Worm (Caenorhabditis elegans) whole organism, mixed stage, embryonic: ENCODE results near the gene K01D12.8.
A peak's percentile ranks its signal among the peaks of the same experiment; 100 is the strongest.

Source experiments
- M03D4.4 ChIP-seq: sonication (generic microtip); optimal IDR thresholded peaks from 2 replicates; lab custom pipeline; 2017; ENCODE audit warnings: mild to moderate bottlenecking, missing genetic modification characterization, missing compliant biosample characterization
- bed-3 ChIP-seq: fragments of 200-800 bp; sonication (Bioruptor generic); optimal IDR thresholded peaks from 3 replicates; lab custom pipeline; 2018; ENCODE audit warnings: mild to moderate bottlenecking, missing genetic modification characterization, moderate library complexity, missing compliant biosample characterization
- blmp-1 ChIP-seq: fragments of 150-350 bp; optimal IDR thresholded peaks from 2 replicates; lab custom pipeline; 2014; ENCODE audit warnings: missing biosample characterization, missing genetic modification characterization
- ceh-43 ChIP-seq: fragments of 200-800 bp; sonication (Bioruptor generic); optimal IDR thresholded peaks from 2 replicates; lab custom pipeline; 2018; ENCODE audit warnings: mild to moderate bottlenecking, missing genetic modification characterization, moderate library complexity, missing compliant biosample characterization
- ceh-83 ChIP-seq: fragments of 200-800 bp; sonication (Bioruptor generic); optimal IDR thresholded peaks from 2 replicates; lab custom pipeline; 2018; ENCODE audit warnings: mild to moderate bottlenecking, missing genetic modification characterization, missing compliant biosample characterization
- ces-1 ChIP-seq: fragments of 150-350 bp; optimal IDR thresholded peaks from 2 replicates; lab custom pipeline; 2014; ENCODE audit warnings: missing biosample characterization, missing genetic modification reagents, missing genetic modification characterization
- cnd-1 ChIP-seq: fragments of 200-800 bp; sonication (Bioruptor generic); optimal IDR thresholded peaks from 2 replicates; lab custom pipeline; 2018; ENCODE audit warnings: mild to moderate bottlenecking, missing genetic modification characterization, missing compliant biosample characterization
- drap-1 ChIP-seq: fragments of 200-800 bp; sonication (Bioruptor generic); optimal IDR thresholded peaks from 3 replicates; lab custom pipeline; 2018; ENCODE audit warnings: mild to moderate bottlenecking, missing genetic modification characterization, missing compliant biosample characterization
- elt-1 ChIP-seq: sonication (generic microtip); optimal IDR thresholded peaks from 2 replicates; lab custom pipeline; 2017; ENCODE audit warnings: missing genetic modification characterization, mild to moderate bottlenecking, missing compliant biosample characterization, antibody characterized with exemption, moderate library complexity, borderline replicate concordance; ENCODE audit not compliant: insufficient read depth
- elt-3 ChIP-seq: fragments of 150-350 bp; optimal IDR thresholded peaks from 2 replicates; lab custom pipeline; 2014; ENCODE audit warnings: missing biosample characterization, missing genetic modification characterization
- flh-1 ChIP-seq: fragments of 200-800 bp; sonication (Bioruptor generic); optimal IDR thresholded peaks from 2 replicates; lab custom pipeline; 2018; ENCODE audit warnings: mild to moderate bottlenecking, missing genetic modification characterization, moderate library complexity, missing compliant biosample characterization
- hlh-1 ChIP-seq: fragments of 150-350 bp; optimal IDR thresholded peaks from 2 replicates; lab custom pipeline; 2014; ENCODE audit warnings: missing biosample characterization, missing genetic modification reagents, missing genetic modification characterization
- lin-13 ChIP-seq: fragments of 150-350 bp; optimal IDR thresholded peaks from 2 replicates; lab custom pipeline; 2014; ENCODE audit warnings: missing biosample characterization, missing genetic modification characterization
- lin-32 ChIP-seq: fragments of 200-800 bp; sonication (Bioruptor generic); optimal IDR thresholded peaks from 2 replicates; lab custom pipeline; 2018; ENCODE audit warnings: mild to moderate bottlenecking, missing genetic modification characterization, missing compliant biosample characterization
- lsy-2 ChIP-seq: fragments of 150-350 bp; optimal IDR thresholded peaks from 2 replicates; lab custom pipeline; 2014; ENCODE audit warnings: missing biosample characterization, missing genetic modification characterization
- mab-5 ChIP-seq: fragments of 150-350 bp; optimal IDR thresholded peaks from 2 replicates; lab custom pipeline; 2014; ENCODE audit warnings: missing biosample characterization, missing genetic modification characterization
- mep-1 ChIP-seq: fragments of 150-350 bp; optimal IDR thresholded peaks from 2 replicates; lab custom pipeline; 2017; ENCODE audit warnings: missing biosample characterization, missing genetic modification reagents, missing genetic modification characterization, inconsistent platforms
- mls-2 ChIP-seq: sonication (generic microtip); optimal IDR thresholded peaks from 2 replicates; lab custom pipeline; 2016; ENCODE audit warnings: mild to moderate bottlenecking, missing genetic modification characterization, moderate library complexity, missing compliant biosample characterization
- nhr-12 ChIP-seq: fragments of 150-350 bp; optimal IDR thresholded peaks from 2 replicates; lab custom pipeline; 2014; ENCODE audit warnings: missing biosample characterization, missing genetic modification characterization
- nhr-2 ChIP-seq: fragments of 150-350 bp; optimal IDR thresholded peaks from 2 replicates; lab custom pipeline; 2014; ENCODE audit warnings: missing biosample characterization, missing genetic modification characterization
- nhr-237 ChIP-seq: fragments of 150-350 bp; optimal IDR thresholded peaks from 2 replicates; lab custom pipeline; 2014; ENCODE audit warnings: missing biosample characterization, missing genetic modification characterization
- nhr-28 ChIP-seq: fragments of 150-350 bp; optimal IDR thresholded peaks from 2 replicates; lab custom pipeline; 2014; ENCODE audit warnings: missing biosample characterization, missing genetic modification characterization
- nhr-76 ChIP-seq: sonication (generic microtip); optimal IDR thresholded peaks from 2 replicates; lab custom pipeline; 2017; ENCODE audit warnings: missing biosample characterization, missing genetic modification characterization
- pha-4 ChIP-seq: fragments of 150-350 bp; optimal IDR thresholded peaks from 2 replicates; lab custom pipeline; 2018; ENCODE audit warnings: missing biosample characterization, missing genetic modification reagents, missing genetic modification characterization
- sem-2 ChIP-seq: fragments of 200-800 bp; sonication (Bioruptor generic); optimal IDR thresholded peaks from 2 replicates; lab custom pipeline; 2018; ENCODE audit warnings: mild to moderate bottlenecking, missing genetic modification characterization, missing compliant biosample characterization
- snpc-4 ChIP-seq: fragments of 150-350 bp; optimal IDR thresholded peaks from 2 replicates; lab custom pipeline; 2014; ENCODE audit warnings: missing biosample characterization, missing genetic modification characterization
- sptf-1 ChIP-seq: sonication (generic microtip); optimal IDR thresholded peaks from 2 replicates; lab custom pipeline; 2017; ENCODE audit warnings: mild to moderate bottlenecking, missing genetic modification characterization, moderate library complexity, missing compliant biosample characterization
- tbx-8 ChIP-seq: fragments of 200-800 bp; sonication (Bioruptor generic); optimal IDR thresholded peaks from 2 replicates; lab custom pipeline; 2018; ENCODE audit warnings: mild to moderate bottlenecking, missing genetic modification characterization, moderate library complexity, missing compliant biosample characterization
- unc-120 ChIP-seq: sonication (generic microtip); optimal IDR thresholded peaks from 2 replicates; lab custom pipeline; 2017; ENCODE audit warnings: missing genetic modification characterization, missing compliant biosample characterization; ENCODE audit not compliant: poor library complexity, severe bottlenecking
- unc-39 ChIP-seq: fragments of 150-350 bp; optimal IDR thresholded peaks from 2 replicates; lab custom pipeline; 2014; ENCODE audit warnings: missing biosample characterization, missing genetic modification characterization
- unc-62 ChIP-seq: fragments of 150-350 bp; optimal IDR thresholded peaks from 2 replicates; lab custom pipeline; 2014; ENCODE audit warnings: missing biosample characterization, missing genetic modification reagents, missing genetic modification characterization
- zip-8 ChIP-seq: fragments of 150-350 bp; optimal IDR thresholded peaks from 2 replicates; lab custom pipeline; 2014; ENCODE audit warnings: missing biosample characterization, missing genetic modification characterization
- ztf-11 ChIP-seq: fragments of 150-350 bp; optimal IDR thresholded peaks from 2 replicates; lab custom pipeline; 2014; ENCODE audit warnings: missing biosample characterization, missing genetic modification characterization

K01D12.8 gene

DNA sequence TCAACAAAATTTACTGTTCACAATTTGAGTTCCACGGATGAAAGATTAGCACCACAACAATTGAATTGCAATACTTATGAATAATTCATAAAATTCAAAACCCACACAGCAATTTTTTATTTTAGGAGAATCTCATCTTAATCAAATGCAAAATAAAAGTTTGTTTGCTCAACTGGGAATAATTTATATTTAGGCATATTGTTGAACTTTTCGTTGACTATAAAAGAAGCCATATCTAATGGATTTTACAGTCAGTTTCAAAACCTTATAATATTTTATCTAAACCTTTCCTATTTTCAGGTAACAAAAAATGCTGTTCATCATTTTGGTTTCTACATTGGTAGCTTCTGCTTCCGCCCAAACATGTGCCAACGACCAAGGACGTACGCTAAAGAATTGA is 15.8 kb downstream of the K01D12.8 start, which contains the start of gene C54D10.3:
C54D10.3 (plus strand) TSS at position 301 of the 400 bp plus-strand sequence.
- TF ChIP-seq nhr-76 (no peak), mls-2 (tag; lab: Kevin White, UChicago) (no peak), ceh-43 (no peak), nhr-28 (tag; lab: Kevin White, UChicago) (no peak), cnd-1 (tag; lab: Kevin White, UChicago) (no peak), mab-5 (tag; lab: Kevin White, UChicago) (no peak), tbx-8 (GFP tag; lab: Kevin White, UChicago) (no peak), elt-3 (tag; lab: Kevin White, UChicago) (no peak), nhr-237 (tag; lab: Kevin White, UChicago) (no peak), hlh-1 (tag; lab: Kevin White, UChicago) (no peak), sem-2 (GFP tag; lab: Kevin White, UChicago) (no peak), ceh-83 (GFP tag; lab: Kevin White, UChicago) (no peak), sptf-1 (tag; lab: Kevin White, UChicago) (no peak), nhr-2 (tag; lab: Kevin White, UChicago) (no peak), elt-1 (tag; lab: Kevin White, UChicago) (no peak), pha-4 (no peak), ztf-11 (tag; lab: Kevin White, UChicago) (no peak), blmp-1 (no peak), nhr-12 (tag; lab: Kevin White, UChicago) (no peak), zip-8 (tag; lab: Kevin White, UChicago) (no peak)

ce11 chrV:12420843-12421242 is 18.4 kb downstream of the K01D12.8 start, which contains the start of gene C54D10.4:
Gene C54D10.4 (minus strand): TSS chrV:12420943.
- TF ChIP-seq ceh-83 (GFP tag; lab: Kevin White, UChicago) (no peak), nhr-28 (tag; lab: Kevin White, UChicago) (no peak), unc-39 (no peak), ces-1 (GFP tag; lab: Kevin White, UChicago) (no peak)

DNA sequence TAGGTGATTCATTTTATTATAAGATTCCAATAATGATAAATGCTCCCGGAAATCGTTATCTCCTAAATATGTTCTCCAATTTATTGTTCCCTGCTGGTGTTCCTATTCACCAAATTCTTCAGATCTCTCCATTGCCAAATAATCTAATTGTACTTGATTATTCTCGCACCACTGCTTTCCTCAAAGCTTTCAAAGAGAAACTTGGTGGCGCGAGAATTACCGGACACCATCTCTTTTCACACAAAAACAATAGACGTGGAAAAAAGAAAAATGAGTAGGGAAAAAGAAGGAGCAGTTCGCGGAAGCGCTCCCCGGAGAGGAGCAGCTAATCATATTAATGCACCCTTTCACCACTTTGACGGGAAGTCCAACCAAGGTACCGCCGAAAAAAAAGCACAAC is 18.9 kb downstream of the K01D12.8 start:
- peak; percentile 74 for TF ChIP-seq ces-1 (GFP tag; lab: Kevin White, UChicago)
- TF ChIP-seq flh-1, result no peak

DNA sequence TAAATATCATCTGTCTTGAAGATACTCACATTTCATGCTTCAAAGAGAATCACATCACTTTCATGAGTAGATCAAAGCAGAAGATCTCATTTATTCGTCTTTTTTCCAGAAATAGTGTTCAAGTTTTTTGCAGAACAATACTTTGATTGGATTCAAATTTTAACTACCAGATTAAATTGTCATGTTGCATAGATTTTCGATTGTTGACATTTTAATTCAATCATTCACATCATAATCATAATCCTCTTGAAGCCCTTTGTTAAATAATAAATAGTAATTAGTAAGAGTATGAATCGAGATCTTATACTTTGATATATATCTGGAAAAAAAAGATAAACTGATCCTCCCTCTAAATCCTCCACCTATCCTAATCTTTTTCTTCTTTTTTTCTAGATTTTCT is 25.4 kb downstream of the K01D12.8 start:
- TF ChIP-seq nhr-12 (tag; lab: Kevin White, UChicago) (no peak), pha-4 (no peak), lsy-2 (tag; lab: Kevin White, UChicago) (no peak), drap-1 (GFP tag; lab: Kevin White, UChicago) (no peak), ceh-83 (GFP tag; lab: Kevin White, UChicago) (no peak), mep-1 (no peak), zip-8 (tag; lab: Kevin White, UChicago) (no peak), cnd-1 (tag; lab: Kevin White, UChicago) (no peak), ceh-43 (no peak), nhr-237 (tag; lab: Kevin White, UChicago) (no peak), nhr-76 (no peak), unc-120 (tag; lab: Kevin White, UChicago) (no peak), elt-3 (tag; lab: Kevin White, UChicago) (no peak), lin-32 (no peak), bed-3 (no peak), ces-1 (GFP tag; lab: Kevin White, UChicago) (no peak)

DNA sequence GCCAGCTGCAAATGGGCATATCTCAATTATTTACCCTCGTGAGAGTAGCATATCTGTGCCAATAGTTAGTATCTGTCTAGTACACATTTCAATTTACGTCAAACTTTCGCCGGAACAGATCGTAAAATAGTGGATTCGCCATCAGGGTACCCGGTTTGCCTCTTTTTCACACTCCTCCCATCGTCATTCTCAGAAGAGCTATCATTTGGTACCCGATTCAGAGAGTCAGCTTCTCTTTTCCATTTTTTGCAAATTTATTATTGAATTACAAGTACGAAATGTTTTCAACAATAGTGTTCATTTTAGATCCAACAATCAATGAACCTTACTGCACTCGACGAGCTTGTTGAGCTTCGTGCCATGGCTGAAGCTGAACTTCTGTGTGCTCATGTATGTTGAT is 26.6 kb downstream of the K01D12.8 start, which contains the start of gene C54D10.5:
C54D10.5 (plus strand) TSS at position 301 of the 400 bp plus-strand sequence.
- TF ChIP-seq sem-2 (GFP tag; lab: Kevin White, UChicago), result no peak
- no peak for TF ChIP-seq hlh-1 (tag; lab: Kevin White, UChicago)
- TF ChIP-seq snpc-4 (tag; lab: Kevin White, UChicago), result no peak
- TF ChIP-seq ceh-83 (GFP tag; lab: Kevin White, UChicago), result no peak
- no peak for TF ChIP-seq cnd-1 (tag; lab: Kevin White, UChicago)
- TF ChIP-seq lsy-2 (tag; lab: Kevin White, UChicago), result no peak
- TF ChIP-seq M03D4.4, result no peak
- no peak for TF ChIP-seq lin-13
- no peak for TF ChIP-seq unc-62
- TF ChIP-seq flh-1, result no peak
- TF ChIP-seq tbx-8 (GFP tag; lab: Kevin White, UChicago), result no peak
- TF ChIP-seq nhr-2 (tag; lab: Kevin White, UChicago), result no peak
- no peak for TF ChIP-seq unc-120 (tag; lab: Kevin White, UChicago)
- TF ChIP-seq ceh-43, result no peak
